Worm (Caenorhabditis elegans) whole organism, late embryonic: Measurements from ENCODE around the gene srt-23.

Experiments used
- C38D4.7 ChIP-seq: fragments of 200-800 bp; sonication (Bioruptor generic); optimal IDR thresholded peaks from 2 replicates; lab custom pipeline; 2018; ENCODE audit warnings: mild to moderate bottlenecking, missing genetic modification characterization, moderate library complexity, missing compliant biosample characterization
- F13H6.1 ChIP-seq: sonication (generic microtip); optimal IDR thresholded peaks from 2 replicates; lab custom pipeline; 2016; ENCODE audit warnings: missing genetic modification characterization, missing compliant biosample characterization
- K09A11.1 ChIP-seq: sonication (generic microtip); optimal IDR thresholded peaks from 2 replicates; lab custom pipeline; 2017; ENCODE audit warnings: antibody characterized with exemption, mild to moderate bottlenecking, missing genetic modification characterization, missing compliant biosample characterization; ENCODE audit not compliant: insufficient read depth
- Y22D7AL.16 ChIP-seq: sonication (generic microtip); optimal IDR thresholded peaks from 2 replicates; lab custom pipeline; 2016; ENCODE audit warnings: missing genetic modification characterization, missing compliant biosample characterization
- ahr-1 ChIP-seq: sonication (generic microtip); optimal IDR thresholded peaks from 2 replicates; lab custom pipeline; 2016; ENCODE audit warnings: missing genetic modification characterization, missing compliant biosample characterization
- ceh-14 ChIP-seq: sonication (generic microtip); optimal IDR thresholded peaks from 2 replicates; lab custom pipeline; 2016; ENCODE audit warnings: missing genotype, missing genetic modification characterization, missing compliant biosample characterization
- ceh-24 ChIP-seq: sonication (generic microtip); optimal IDR thresholded peaks from 2 replicates; lab custom pipeline; 2016; ENCODE audit warnings: mild to moderate bottlenecking, missing genetic modification characterization, missing compliant biosample characterization
- ceh-31 ChIP-seq: sonication (generic microtip); optimal IDR thresholded peaks from 2 replicates; lab custom pipeline; 2016; ENCODE audit warnings: missing genetic modification characterization, missing compliant biosample characterization
- ceh-45 ChIP-seq: fragments of 200-800 bp; sonication (Bioruptor generic); IDR thresholded peaks from 2 replicates; pipeline ENCODE4 v1.3.6; 2022; ENCODE audit warnings: missing genetic modification reagents, missing genetic modification characterization, missing compliant biosample characterization
- ceh-6 ChIP-seq: fragments of 200-800 bp; sonication (Bioruptor generic); optimal IDR thresholded peaks from 2 replicates; lab custom pipeline; 2018; ENCODE audit warnings: mild to moderate bottlenecking, missing genetic modification characterization, missing compliant biosample characterization
- che-1 ChIP-seq: sonication (generic microtip); optimal IDR thresholded peaks from 2 replicates; lab custom pipeline; 2016; ENCODE audit warnings: mild to moderate bottlenecking, missing genetic modification characterization, missing compliant biosample characterization
- elt-2 ChIP-seq: sonication (generic microtip); optimal IDR thresholded peaks from 2 replicates; lab custom pipeline; 2016; ENCODE audit warnings: missing genetic modification reagents, missing genetic modification characterization, missing compliant biosample characterization
- elt-4 ChIP-seq: sonication (generic microtip); optimal IDR thresholded peaks from 2 replicates; lab custom pipeline; 2016; ENCODE audit warnings: missing genetic modification characterization, missing compliant biosample characterization
- eyg-1 ChIP-seq: sonication (generic microtip); optimal IDR thresholded peaks from 2 replicates; lab custom pipeline; 2016; ENCODE audit warnings: missing genotype, missing genetic modification characterization, missing compliant biosample characterization
- fax-1 ChIP-seq: sonication (generic microtip); optimal IDR thresholded peaks from 2 replicates; lab custom pipeline; 2016; ENCODE audit warnings: missing genotype, missing genetic modification characterization, missing compliant biosample characterization
- fkh-6 ChIP-seq: sonication (generic microtip); optimal IDR thresholded peaks from 2 replicates; lab custom pipeline; 2016; ENCODE audit warnings: missing genetic modification characterization, missing compliant biosample characterization
- hlh-15 ChIP-seq: sonication (generic microtip); optimal IDR thresholded peaks from 2 replicates; lab custom pipeline; 2016; ENCODE audit warnings: missing genetic modification characterization, missing compliant biosample characterization
- hlh-30 ChIP-seq: sonication (generic microtip); optimal IDR thresholded peaks from 2 replicates; lab custom pipeline; 2017; ENCODE audit warnings: antibody characterized with exemption, missing genetic modification characterization, missing compliant biosample characterization; ENCODE audit not compliant: insufficient read depth
- hlh-6 ChIP-seq: sonication (generic microtip); optimal IDR thresholded peaks from 2 replicates; lab custom pipeline; 2016; ENCODE audit warnings: missing genotype, missing genetic modification characterization, missing compliant biosample characterization
- lin-11 ChIP-seq: fragments of 200-800 bp; sonication (Bioruptor generic); optimal IDR thresholded peaks from 2 replicates; lab custom pipeline; 2018; ENCODE audit warnings: mild to moderate bottlenecking, missing genetic modification characterization, missing compliant biosample characterization
- nfya-1 ChIP-seq: sonication (generic microtip); optimal IDR thresholded peaks from 2 replicates; lab custom pipeline; 2017; ENCODE audit warnings: missing genetic modification characterization, mild to moderate bottlenecking, missing compliant biosample characterization, antibody characterized with exemption, moderate library complexity
- nhr-11 ChIP-seq: fragments of 150-350 bp; optimal IDR thresholded peaks from 2 replicates; lab custom pipeline; 2014; ENCODE audit warnings: missing biosample characterization, missing genetic modification characterization
- odd-2 ChIP-seq: sonication (generic microtip); optimal IDR thresholded peaks from 2 replicates; lab custom pipeline; 2017; ENCODE audit warnings: antibody characterized with exemption, mild to moderate bottlenecking, missing genetic modification characterization, missing compliant biosample characterization
- pat-9 ChIP-seq: fragments of 200-800 bp; sonication (Bioruptor generic); optimal IDR thresholded peaks from 2 replicates; lab custom pipeline; 2018; ENCODE audit warnings: mild to moderate bottlenecking, missing genetic modification characterization, moderate library complexity, missing compliant biosample characterization
- pax-1 ChIP-seq: fragments of 150-350 bp; optimal IDR thresholded peaks from 2 replicates; lab custom pipeline; 2014; ENCODE audit warnings: missing biosample characterization, missing genetic modification characterization
- pha-4 ChIP-seq: fragments of 150-350 bp; optimal IDR thresholded peaks from 2 replicates; lab custom pipeline; 2018; ENCODE audit warnings: missing biosample characterization, missing genetic modification reagents, missing genetic modification characterization
- pqm-1 ChIP-seq: sonication (generic microtip); optimal IDR thresholded peaks from 2 replicates; lab custom pipeline; 2016; ENCODE audit warnings: missing genetic modification characterization, missing compliant biosample characterization
- sox-2 ChIP-seq: fragments of 200-800 bp; sonication (Bioruptor generic); IDR thresholded peaks from 2 replicates; pipeline ENCODE4 v1.3.6; 2022; ENCODE audit warnings: missing genetic modification reagents, missing genetic modification characterization, missing compliant biosample characterization
- sox-4 ChIP-seq: sonication (generic microtip); optimal IDR thresholded peaks from 2 replicates; lab custom pipeline; 2017; ENCODE audit warnings: mild to moderate bottlenecking, missing genetic modification characterization, inconsistent platforms, missing compliant biosample characterization
- syd-9 ChIP-seq: sonication (generic microtip); optimal IDR thresholded peaks from 2 replicates; lab custom pipeline; 2016; ENCODE audit warnings: mild to moderate bottlenecking, missing genetic modification characterization, moderate library complexity, missing compliant biosample characterization
- tbx-2 ChIP-seq: sonication (generic microtip); optimal IDR thresholded peaks from 2 replicates; lab custom pipeline; 2016; ENCODE audit warnings: missing genetic modification characterization, missing compliant biosample characterization
- tbx-7 ChIP-seq: sonication (generic microtip); optimal IDR thresholded peaks from 2 replicates; lab custom pipeline; 2016; ENCODE audit warnings: missing genotype, missing genetic modification characterization, missing compliant biosample characterization
- unc-3 ChIP-seq, 2 experiments: fragments of 200-800 bp in 1 of 2; sonication (Bioruptor generic) in 1 of 2; sonication (generic microtip) in 1 of 2; conservative IDR thresholded peaks in 1 of 2; optimal IDR thresholded peaks in 1 of 2; 2 replicates each; pipeline versions ENCODE4 v1.3.6 to Lab custom; 2016 to 2022; ENCODE audit warnings: missing compliant biosample characterization in 2 of 2, missing genetic modification characterization in 2 of 2, missing genetic modification reagents in 1 of 2
- unc-55 ChIP-seq: sonication (generic microtip); optimal IDR thresholded peaks from 2 replicates; lab custom pipeline; 2017; ENCODE audit warnings: missing biosample characterization, missing genetic modification reagents, missing genetic modification characterization

Gene srt-23

ce11 chrIV:773580-773979, 17.1 kb downstream of the srt-23 start:
- TF ChIP-seq odd-2 (no peak), elt-2 (no peak), fkh-6 (tag; lab: Kevin White, UChicago) (no peak), pqm-1 (no peak), F13H6.1 (tag; lab: Kevin White, UChicago) (no peak), unc-55 (no peak), pha-4 (tag; lab: Kevin White, UChicago) (no peak), sox-2 (no peak), unc-3 (GFP tag; conservative IDR thresholded peaks at IDR 0.05; lab: Robert Waterston, UW) (no peak), unc-3 (tag; optimal IDR thresholded peaks at IDR 0.05; lab: Kevin White, UChicago) (no peak), che-1 (tag; lab: Kevin White, UChicago) (no peak), tbx-7 (tag; lab: Kevin White, UChicago) (no peak), K09A11.1 (tag; lab: Kevin White, UChicago) (no peak), ahr-1 (tag; lab: Kevin White, UChicago) (no peak)

ce11 chrIV:778484-778883, 22.0 kb downstream of the srt-23 start, which contains the start of gene ugt-52:
ugt-52 (plus strand) TSS chrIV:778784.
- no peak for TF ChIP-seq C38D4.7 (GFP tag; lab: Kevin White, UChicago)

ce11 chrIV:782393-782792, 25.9 kb downstream of the srt-23 start:
- TF ChIP-seq pat-9 (tag; lab: Kevin White, UChicago) (no peak), Y22D7AL.16 (tag; lab: Kevin White, UChicago) (no peak), hlh-15 (no peak), hlh-30 (no peak), che-1 (tag; lab: Kevin White, UChicago) (no peak), sox-2 (no peak), ceh-6 (GFP tag; lab: Kevin White, UChicago) (no peak), lin-11 (tag; lab: Kevin White, UChicago) (no peak), syd-9 (tag; lab: Kevin White, UChicago) (no peak), tbx-2 (tag; lab: Kevin White, UChicago) (no peak), eyg-1 (tag; lab: Kevin White, UChicago) (no peak), pha-4 (tag; lab: Kevin White, UChicago) (no peak), unc-55 (no peak), unc-3 (GFP tag; conservative IDR thresholded peaks at IDR 0.05; lab: Robert Waterston, UW) (no peak), unc-3 (tag; optimal IDR thresholded peaks at IDR 0.05; lab: Kevin White, UChicago) (no peak)

ce11 chrIV:787755-788154, 31.2 kb downstream of the srt-23 start, which contains the start of gene F56B3.6:
F56B3.6 (plus strand) TSS chrIV:788055.
- TF ChIP-seq pax-1 (tag; lab: Kevin White, UChicago) (no peak), K09A11.1 (tag; lab: Kevin White, UChicago) (no peak), nfya-1 (tag; lab: Kevin White, UChicago) (no peak), sox-4 (tag; lab: Kevin White, UChicago) (no peak), ceh-14 (tag; lab: Kevin White, UChicago) (no peak), nhr-11 (tag; lab: Kevin White, UChicago) (no peak), Y22D7AL.16 (tag; lab: Kevin White, UChicago) (no peak), ceh-31 (no peak), fkh-6 (tag; lab: Kevin White, UChicago) (no peak), fax-1 (tag; lab: Kevin White, UChicago) (no peak), elt-4 (tag; lab: Kevin White, UChicago) (no peak), che-1 (tag; lab: Kevin White, UChicago) (no peak), elt-2 (no peak), ceh-45 (GFP tag; lab: Robert Waterston, UW) (no peak), hlh-6 (tag; lab: Kevin White, UChicago) (no peak), tbx-2 (tag; lab: Kevin White, UChicago) (no peak), syd-9 (tag; lab: Kevin White, UChicago) (no peak), ceh-24 (tag; lab: Kevin White, UChicago) (no peak), C38D4.7 (GFP tag; lab: Kevin White, UChicago) (no peak)
- TF ChIP-seq, all 69 proteins: peak for 0
